Worm (Caenorhabditis elegans): ENCODE measurements around the gene F54D5.17.

- no peak for TF ChIP-seq ces-1 (GFP tag; optimal IDR thresholded peaks at IDR 0.05)
- TF ChIP-seq sptf-1 (tag; optimal IDR thresholded peaks at IDR 0.05): no peak
- no peak for TF ChIP-seq unc-39 (tag; optimal IDR thresholded peaks at IDR 0.05)
- TF ChIP-seq lsy-2 (tag; optimal IDR thresholded peaks at IDR 0.05): no peak
- no peak for TF ChIP-seq ztf-11 (tag; optimal IDR thresholded peaks at IDR 0.05)
- no peak for TF ChIP-seq nhr-12 (tag; optimal IDR thresholded peaks at IDR 0.05)
- no peak for TF ChIP-seq ceh-39 (tag; optimal IDR thresholded peaks at IDR 0.05)
- TF ChIP-seq unc-62 (GFP tag; optimal IDR thresholded peaks at IDR 0.05): no peak
- no peak for TF ChIP-seq snpc-4 (tag; optimal IDR thresholded peaks at IDR 0.05)
- no peak for TF ChIP-seq drap-1 (GFP tag; optimal IDR thresholded peaks at IDR 0.05)
- TF ChIP-seq hlh-1 (tag; optimal IDR thresholded peaks at IDR 0.05): no peak
Measured at ce11 chrII:11569213-11569868, 12.9 kb downstream of the F54D5.17 start, which contains the start of the genes F54D5.23 and F54D5.4.
